Fruit fly (Drosophila melanogaster) Kc167 (cell line): ENCODE results near the gene CG8564.

Experiments
- Myc ChIP-seq: fragments of >200 bp; optimal IDR thresholded peaks from 2 replicates; lab custom pipeline; 2017; ENCODE audit warnings: missing external identifiers
- Sin3A ChIP-seq: fragments of >200 bp; optimal IDR thresholded peaks from 2 replicates; lab custom pipeline; 2018; ENCODE audit warnings: missing external identifiers
- h ChIP-seq: fragments of >200 bp; optimal IDR thresholded peaks from 3 replicates; lab custom pipeline; 2018; ENCODE audit warnings: missing external identifiers
- insv ChIP-seq: fragments of >200 bp; optimal IDR thresholded peaks from 3 replicates; lab custom pipeline; 2018; ENCODE audit warnings: missing external identifiers
- psq ChIP-seq: fragments of >200 bp; optimal IDR thresholded peaks from 2 replicates; lab custom pipeline; 2017; ENCODE audit warnings: missing external identifiers
- ttk ChIP-seq: sonication (Bioruptor generic); optimal IDR thresholded peaks from 2 replicates; lab custom pipeline; 2017; ENCODE audit warnings: missing external identifiers

Gene CG8564

dm6 chr3L:7339216-7339742, 48.4 kb downstream of the CG8564 start, which contains the start of the genes lark and eco:
Gene lark (plus strand): TSS chr3L:7339266.
Gene eco (minus strand): TSS chr3L:7339340.
- no peak for TF ChIP-seq h
- TF ChIP-seq psq (lab: Kevin White, UChicago) = no peak
- TF ChIP-seq insv (lab: Kevin White, UChicago) = no peak
- TF ChIP-seq Sin3A = no peak
- no peak for TF ChIP-seq ttk (lab: Kevin White, UChicago)
- no peak for TF ChIP-seq Myc (lab: Kevin White, UChicago)

- no peak for TF ChIP-seq ttk (lab: Kevin White, UChicago)
- no peak for TF ChIP-seq psq (lab: Kevin White, UChicago)
- TF ChIP-seq h = no peak
- no peak for TF ChIP-seq Myc (lab: Kevin White, UChicago)
- TF ChIP-seq Sin3A = no peak
- no peak for TF ChIP-seq insv (lab: Kevin White, UChicago)
These were observed 48.9 kb downstream of the CG8564 start for dm6 chr3L:7338786-7339185.
